Worm (Caenorhabditis elegans) whole organism, early embryonic: Measurements from ENCODE around the gene gpcp-1.

Experiments
- B0310.2 ChIP-seq: sonication (generic microtip); optimal IDR thresholded peaks from 2 replicates; lab custom pipeline; 2016; ENCODE audit warnings: mild to moderate bottlenecking, missing genetic modification characterization, missing compliant biosample characterization
- F13C5.2 ChIP-seq: sonication (generic microtip); optimal IDR thresholded peaks from 2 replicates; lab custom pipeline; 2017; ENCODE audit warnings: mild to moderate bottlenecking, missing genetic modification characterization, inconsistent platforms, missing compliant biosample characterization
- ama-1 ChIP-seq: fragments of 150-350 bp; optimal IDR thresholded peaks from 2 replicates; lab custom pipeline; 2014
- ets-7 ChIP-seq: sonication (generic microtip); optimal IDR thresholded peaks from 2 replicates; lab custom pipeline; 2016; ENCODE audit warnings: missing genotype, missing genetic modification characterization, missing compliant biosample characterization
- hmbx-1 ChIP-seq: sonication (generic microtip); optimal IDR thresholded peaks from 2 replicates; lab custom pipeline; 2016; ENCODE audit warnings: mild to moderate bottlenecking, missing genetic modification characterization, missing compliant biosample characterization
- hmg-4 ChIP-seq: fragments of 200-800 bp; sonication (Bioruptor generic); optimal IDR thresholded peaks from 2 replicates; lab custom pipeline; 2018; ENCODE audit warnings: mild to moderate bottlenecking, missing genetic modification characterization, missing compliant biosample characterization
- hnd-1 ChIP-seq: sonication (generic microtip); optimal IDR thresholded peaks from 2 replicates; lab custom pipeline; 2016; ENCODE audit warnings: missing genetic modification characterization, missing compliant biosample characterization
- scrt-1 ChIP-seq: fragments of 200-800 bp; sonication (Bioruptor generic); IDR thresholded peaks from 2 replicates; pipeline ENCODE4 v1.3.6; 2022; ENCODE audit warnings: missing genetic modification characterization, missing compliant biosample characterization
- sea-1 ChIP-seq: fragments of 200-800 bp; sonication (Bioruptor generic); conservative IDR thresholded peaks from 2 replicates; pipeline ENCODE4 v1.3.6; 2022; ENCODE audit warnings: missing genetic modification characterization, missing compliant biosample characterization
- tbx-37 ChIP-seq: fragments of 200-800 bp; sonication (Bioruptor generic); conservative IDR thresholded peaks from 2 replicates; pipeline ENCODE4 v1.3.6; 2022; ENCODE audit warnings: missing genetic modification reagents, missing genetic modification characterization, missing compliant biosample characterization
- tra-4 ChIP-seq: sonication (generic microtip); optimal IDR thresholded peaks from 2 replicates; lab custom pipeline; 2017; ENCODE audit warnings: missing genetic modification characterization, missing compliant biosample characterization

- no peak for TF ChIP-seq tbx-37 (GFP tag; lab: Robert Waterston, UW)
- TF ChIP-seq F13C5.2 (tag; lab: Kevin White, UChicago) = no peak
- no peak for TF ChIP-seq ama-1
- no peak for TF ChIP-seq hmbx-1 (tag; lab: Kevin White, UChicago)
- TF ChIP-seq B0310.2 (tag; lab: Kevin White, UChicago) = no peak
- TF ChIP-seq scrt-1 (GFP tag; lab: Robert Waterston, UW) = no peak
- TF ChIP-seq sea-1 (GFP tag; lab: Robert Waterston, UW) = no peak
- no peak for TF ChIP-seq hnd-1 (tag; lab: Kevin White, UChicago)
- TF ChIP-seq hmg-4 (GFP tag; lab: Kevin White, UChicago) = no peak
- no peak for TF ChIP-seq tra-4
- no peak for TF ChIP-seq ets-7
Measured at ce11 chrX:3126233-3126632, 15.8 kb upstream of the gpcp-1 start.
